Fruit fly (Drosophila melanogaster) Kc167 (cell line): ENCODE results near the gene Grip91.

ENCODE experiments used
- Myc ChIP-seq: fragments of >200 bp; optimal IDR thresholded peaks from 2 replicates; lab custom pipeline; 2017; ENCODE audit warnings: missing external identifiers
- Sin3A ChIP-seq: fragments of >200 bp; optimal IDR thresholded peaks from 2 replicates; lab custom pipeline; 2018; ENCODE audit warnings: missing external identifiers
- h ChIP-seq: fragments of >200 bp; optimal IDR thresholded peaks from 3 replicates; lab custom pipeline; 2018; ENCODE audit warnings: missing external identifiers
- insv ChIP-seq: fragments of >200 bp; optimal IDR thresholded peaks from 3 replicates; lab custom pipeline; 2018; ENCODE audit warnings: missing external identifiers
- psq ChIP-seq: fragments of >200 bp; optimal IDR thresholded peaks from 2 replicates; lab custom pipeline; 2017; ENCODE audit warnings: missing external identifiers
- ttk ChIP-seq: sonication (Bioruptor generic); optimal IDR thresholded peaks from 2 replicates; lab custom pipeline; 2017; ENCODE audit warnings: missing external identifiers

Grip91 gene

DNA sequence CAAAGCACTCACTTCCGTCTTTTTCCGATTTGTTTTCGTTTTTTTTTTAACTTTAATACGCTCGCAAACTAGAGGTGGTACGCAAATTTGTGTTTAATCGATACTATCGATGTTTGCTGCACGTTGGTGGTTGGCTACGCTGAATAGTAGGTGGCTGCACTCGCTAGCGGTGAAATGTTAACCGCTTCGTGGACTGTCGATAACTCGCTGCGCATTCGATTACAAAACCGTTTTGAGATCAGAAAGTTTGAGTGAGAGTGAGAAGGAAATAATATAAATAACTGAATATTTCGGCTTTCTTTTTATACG, 8.4 kb downstream of the Grip91 start, which contains the start of gene g:
Gene g (minus strand): TSS at position 105 of the 309 bp plus-strand sequence.
- TF ChIP-seq psq (lab: Kevin White, UChicago) (no peak), insv (lab: Kevin White, UChicago) (no peak), ttk (lab: Kevin White, UChicago) (no peak), h (lab: Kevin White, UChicago) (no peak), Myc (lab: Kevin White, UChicago) (no peak), Sin3A (lab: Kevin White, UChicago) (no peak)

DNA sequence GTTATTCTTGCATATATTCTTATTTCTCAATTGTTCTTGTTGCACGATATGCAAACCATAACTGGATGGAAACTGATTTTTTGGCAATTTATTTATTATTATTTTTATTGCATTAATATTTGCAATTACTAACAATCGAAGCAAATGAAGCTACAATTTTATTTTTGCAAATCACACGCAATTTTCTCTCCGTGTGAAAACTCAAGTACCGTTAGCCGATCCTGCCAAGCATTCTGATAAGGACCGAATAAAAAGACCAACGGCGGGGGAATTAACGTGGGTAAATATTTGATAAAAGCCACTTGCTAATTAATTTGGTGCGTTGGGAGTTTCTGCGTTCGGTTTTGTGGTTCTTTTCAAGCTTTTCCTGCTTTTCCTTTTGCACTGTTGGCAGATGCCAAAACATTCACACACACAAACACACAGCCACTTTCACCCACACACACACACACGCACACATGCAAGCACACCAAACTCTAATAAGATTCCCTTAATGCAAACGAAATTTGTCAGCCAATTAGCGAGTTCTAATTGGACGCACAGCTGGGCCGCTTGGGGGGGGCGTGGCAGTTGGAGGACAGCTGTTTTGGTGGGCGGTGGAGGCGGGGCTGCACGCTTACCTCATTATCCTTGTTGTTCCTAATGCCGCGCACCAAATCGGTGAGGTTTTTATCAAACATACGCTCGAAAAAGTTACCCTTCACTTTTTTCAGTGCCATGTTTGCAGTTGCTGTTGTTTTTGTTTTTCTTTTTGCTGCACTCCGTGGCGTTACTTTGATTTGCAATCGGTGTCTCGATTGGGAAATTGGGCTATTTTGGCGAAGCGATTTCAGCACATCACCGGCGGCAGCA, 8.9 kb downstream of the Grip91 start:
- no peak for TF ChIP-seq ttk (lab: Kevin White, UChicago)
- TF ChIP-seq h (lab: Kevin White, UChicago), result no peak
- TF ChIP-seq Myc (lab: Kevin White, UChicago), result no peak
- TF ChIP-seq Sin3A (lab: Kevin White, UChicago), result no peak
- no peak for TF ChIP-seq insv (lab: Kevin White, UChicago)
- no peak for TF ChIP-seq psq (lab: Kevin White, UChicago)

DNA sequence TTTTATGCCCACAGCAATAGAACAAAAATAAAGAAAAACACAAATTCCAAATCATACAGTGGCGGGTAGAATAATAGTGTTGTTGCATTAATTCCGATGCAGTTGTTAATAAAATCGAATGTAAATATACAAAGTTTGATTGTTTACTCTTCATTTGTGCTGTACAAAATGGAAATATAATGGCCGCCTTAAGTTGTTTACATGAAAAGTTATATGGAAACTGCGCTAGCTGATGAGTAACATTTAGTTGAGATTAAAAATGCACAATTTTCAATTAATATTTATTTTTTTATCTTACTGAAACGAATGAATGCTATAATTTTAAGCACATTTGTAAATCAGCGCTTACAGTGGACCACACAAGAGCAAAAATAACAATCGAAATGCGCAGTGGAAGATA, 9.6 kb downstream of the Grip91 start:
- TF ChIP-seq insv (lab: Kevin White, UChicago), result no peak
- no peak for TF ChIP-seq Myc (lab: Kevin White, UChicago)
- TF ChIP-seq ttk (lab: Kevin White, UChicago), result no peak
- no peak for TF ChIP-seq Sin3A (lab: Kevin White, UChicago)
- TF ChIP-seq psq (lab: Kevin White, UChicago), result no peak
- TF ChIP-seq h (lab: Kevin White, UChicago), result no peak

DNA sequence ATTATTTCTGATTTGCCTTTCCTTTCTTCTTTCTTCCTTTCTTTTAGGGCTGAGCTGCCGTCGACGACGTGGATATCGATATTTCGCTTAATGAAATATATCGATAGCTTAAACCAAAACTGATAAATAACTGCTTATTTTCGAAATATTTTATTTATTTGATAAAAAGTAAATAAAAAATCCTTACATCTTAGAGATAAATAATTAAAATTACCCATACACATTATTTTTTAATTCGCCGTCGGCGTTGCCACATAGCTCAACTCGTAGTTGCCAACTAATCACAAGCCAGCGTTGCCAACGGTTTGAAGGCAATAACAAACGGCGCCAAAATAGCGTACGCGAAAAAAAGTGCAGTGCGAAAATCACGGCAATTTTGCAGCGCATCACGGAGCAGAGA, 22.5 kb downstream of the Grip91 start, which contains the start of the genes Mrgn1 and mus101:
Gene Mrgn1 (minus strand): TSS at position 44 of the 400 bp plus-strand sequence.
Gene mus101 (plus strand): TSS at position 313 of the 400 bp plus-strand sequence.
- TF ChIP-seq insv (lab: Kevin White, UChicago) (no peak), ttk (lab: Kevin White, UChicago) (no peak), Sin3A (lab: Kevin White, UChicago) (no peak), h (lab: Kevin White, UChicago) (no peak), Myc (lab: Kevin White, UChicago) (no peak)

DNA sequence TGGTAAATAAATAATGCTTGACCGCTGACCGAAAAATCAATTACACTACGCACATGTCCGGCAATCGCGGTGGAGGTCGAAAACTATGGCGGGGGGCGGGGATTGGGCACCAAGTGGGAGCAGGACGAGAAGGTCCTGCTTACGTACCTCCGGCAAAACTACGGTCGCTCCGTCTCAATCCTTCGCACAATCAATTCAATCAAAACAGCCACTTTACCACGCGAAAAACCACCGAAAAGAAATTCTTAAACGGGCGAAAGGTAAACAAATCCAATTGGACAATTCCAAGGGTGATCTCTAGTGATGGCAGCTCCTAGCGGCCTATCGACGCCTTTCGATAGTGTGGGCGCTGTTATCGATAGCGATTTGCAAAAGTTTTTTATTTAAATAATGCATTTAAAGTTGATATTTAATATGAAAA, 26.5 kb downstream of the Grip91 start, which contains the start of gene Nadsyn:
Gene Nadsyn (minus strand): TSS at position 304 of the 421 bp plus-strand sequence.
- no peak for TF ChIP-seq insv (lab: Kevin White, UChicago)
- no peak for TF ChIP-seq Myc (lab: Kevin White, UChicago)
- TF ChIP-seq ttk (lab: Kevin White, UChicago), result no peak
- TF ChIP-seq h (lab: Kevin White, UChicago), result no peak
- TF ChIP-seq psq (lab: Kevin White, UChicago), result no peak

DNA sequence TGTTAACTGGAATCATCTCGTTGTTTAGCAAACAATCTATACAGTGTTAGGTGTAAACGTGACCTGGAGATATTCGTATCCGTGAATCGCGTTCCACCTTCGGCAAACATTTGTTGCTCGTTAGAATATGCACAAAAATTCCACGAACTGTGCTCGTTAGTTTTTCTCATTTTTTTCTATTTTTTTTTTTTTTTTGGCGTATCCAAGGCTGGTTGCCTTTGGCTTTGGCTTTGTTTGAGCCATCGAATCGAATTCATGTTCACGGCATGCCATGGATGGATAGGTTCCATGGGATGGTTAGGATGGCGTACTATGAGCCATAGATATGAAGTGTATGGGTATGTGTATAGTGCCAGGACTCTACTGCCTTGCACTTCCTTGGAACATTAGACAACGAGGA, 44.8 kb downstream of the Grip91 start:
- TF ChIP-seq Sin3A (lab: Kevin White, UChicago) (no peak), psq (lab: Kevin White, UChicago) (no peak)

DNA sequence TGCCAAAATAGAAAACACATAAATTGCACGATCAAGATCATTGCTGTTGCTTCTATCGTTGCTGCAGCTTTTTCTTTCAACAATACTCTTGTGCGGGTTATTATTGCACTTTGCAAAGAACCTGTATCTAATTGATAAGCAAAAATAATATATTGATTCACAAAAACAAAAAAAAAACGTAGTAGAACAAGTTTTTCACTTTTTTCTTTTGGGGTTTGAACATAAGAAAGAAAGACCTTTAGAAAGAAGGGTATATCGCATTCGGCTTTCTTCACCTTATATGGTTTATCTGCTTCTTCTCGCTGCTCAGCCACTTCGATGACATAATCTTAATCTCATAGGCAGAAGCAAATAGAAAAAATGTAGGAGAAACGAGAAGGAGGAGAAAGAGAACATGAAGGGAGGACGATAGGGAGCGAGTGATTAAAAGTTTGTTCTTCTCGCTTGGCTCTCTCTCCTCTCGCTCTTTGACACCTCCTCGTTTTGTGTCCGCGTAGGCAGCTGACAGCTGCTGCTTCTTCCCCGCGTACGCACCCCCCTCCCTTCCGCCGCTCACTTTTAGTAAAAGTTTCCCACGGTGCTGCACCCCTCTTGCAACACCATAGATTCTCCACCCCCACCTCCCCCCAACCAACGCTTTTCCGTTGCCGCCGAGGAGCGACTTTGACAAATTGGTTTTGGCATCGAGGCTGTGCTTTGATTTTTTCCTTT, 45.6 kb downstream of the Grip91 start:
- TF ChIP-seq h (lab: Kevin White, UChicago) (no peak), psq (lab: Kevin White, UChicago) (no peak), Myc (lab: Kevin White, UChicago) (no peak), insv (lab: Kevin White, UChicago) (no peak), ttk (lab: Kevin White, UChicago) (no peak), Sin3A (lab: Kevin White, UChicago) (no peak)

DNA sequence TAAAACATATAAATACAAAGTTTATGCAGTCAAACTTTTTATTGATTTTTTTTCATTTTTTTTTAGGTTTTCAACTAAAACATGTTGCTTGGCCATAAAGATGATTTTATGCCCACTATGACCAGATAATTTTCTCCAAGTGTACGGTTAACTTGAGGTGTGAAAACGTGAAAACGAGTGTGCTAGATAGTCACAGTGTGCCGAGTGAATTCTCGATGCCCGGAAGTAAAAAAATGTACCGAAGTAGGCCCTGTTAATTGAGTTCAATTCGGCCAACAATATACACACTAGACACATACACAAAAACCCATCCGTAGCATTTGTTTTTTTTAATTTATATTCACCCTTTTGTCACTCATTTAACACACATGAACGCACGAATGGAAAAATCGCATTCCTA, 52.5 kb downstream of the Grip91 start, which contains the start of gene Nna1:
Gene Nna1 (plus strand): TSS at position 301 of the 400 bp plus-strand sequence.
- TF ChIP-seq psq (lab: Kevin White, UChicago), result no peak
